Worm (Caenorhabditis elegans): ENCODE measurements around the gene Y47D7A.7.

- TF ChIP-seq dao-5 (tag; optimal IDR thresholded peaks at IDR 0.05) (no peak), him-1 (tag; optimal IDR thresholded peaks at IDR 0.05) (no peak)
Measured at ce11 chrV:4373656-4374055, 46.0 kb downstream of the Y47D7A.7 start.
